Worm (Caenorhabditis elegans): Measurements from ENCODE around the gene gst-40.

- TF ChIP-seq ceh-14 (tag; optimal IDR thresholded peaks at IDR 0.05) (no peak), hlh-13 (GFP tag; optimal IDR thresholded peaks at IDR 0.05) (no peak), K02D7.2 (tag; optimal IDR thresholded peaks at IDR 0.05) (no peak), tbx-2 (tag; optimal IDR thresholded peaks at IDR 0.05) (no peak), ztf-16 (tag; optimal IDR thresholded peaks at IDR 0.05) (no peak), fkh-6 (tag; optimal IDR thresholded peaks at IDR 0.05) (no peak), elt-2 (tag; optimal IDR thresholded peaks at IDR 0.05) (no peak), K09A11.1 (tag; optimal IDR thresholded peaks at IDR 0.05; ENCODE audit: insufficient read depth) (no peak), pqm-1 (tag; optimal IDR thresholded peaks at IDR 0.05) (no peak), che-1 (tag; optimal IDR thresholded peaks at IDR 0.05) (no peak), nhr-11 (tag; optimal IDR thresholded peaks at IDR 0.05) (no peak), rnt-1 (tag; optimal IDR thresholded peaks at IDR 0.05) (no peak)
Observed at ce11 chrIV:794275-794674, 34.0 kb downstream of the gst-40 start, which contains the start of gene F56B3.4.

Data from whole organism, late embryonic.